Worm (Caenorhabditis elegans) whole organism, young adult: ENCODE data around the gene pro-1.

Experiments used
- B0035.1 ChIP-seq: sonication (generic microtip); optimal IDR thresholded peaks from 2 replicates; lab custom pipeline; 2016; ENCODE audit warnings: missing genetic modification characterization, mild to moderate bottlenecking, missing compliant biosample characterization, missing genotype, missing genetic modification reagents
- B0336.3 ChIP-seq: fragments of 200-800 bp; sonication (Bioruptor generic); IDR thresholded peaks from 2 replicates; pipeline ENCODE4 v1.3.6; 2022; ENCODE audit warnings: missing genetic modification characterization, missing compliant biosample characterization
- C06A6.2 ChIP-seq: fragments of 200-800 bp; sonication (Bioruptor generic); conservative IDR thresholded peaks from 2 replicates; pipeline ENCODE4 v1.3.6; 2022; ENCODE audit warnings: missing genetic modification characterization, missing compliant biosample characterization
- F10E7.11 ChIP-seq: sonication (generic microtip); optimal IDR thresholded peaks from 2 replicates; lab custom pipeline; 2017; ENCODE audit warnings: mild to moderate bottlenecking, missing genetic modification characterization, moderate library complexity, missing compliant biosample characterization
- F33H1.4 ChIP-seq: fragments of 200-800 bp; sonication (Bioruptor generic); IDR thresholded peaks from 2 replicates; pipeline ENCODE4 v1.3.6; 2022; ENCODE audit warnings: missing genetic modification reagents, missing genetic modification characterization, missing compliant biosample characterization
- F39B2.1 ChIP-seq: fragments of 200-800 bp; sonication (Bioruptor generic); IDR thresholded peaks from 2 replicates; pipeline ENCODE4 v1.3.6; 2022; ENCODE audit warnings: missing genetic modification reagents, missing genetic modification characterization, missing compliant biosample characterization
- F52B5.7 ChIP-seq: sonication (generic microtip); optimal IDR thresholded peaks from 2 replicates; lab custom pipeline; 2016; ENCODE audit warnings: mild to moderate bottlenecking, missing genetic modification characterization, missing compliant biosample characterization
- F57A8.1 ChIP-seq: fragments of 200-800 bp; sonication (Bioruptor generic); optimal IDR thresholded peaks from 2 replicates; lab custom pipeline; 2018; ENCODE audit warnings: mild to moderate bottlenecking, missing genetic modification characterization, moderate library complexity, missing compliant biosample characterization
- K11D2.4 ChIP-seq: fragments of 200-800 bp; sonication (Bioruptor generic); IDR thresholded peaks from 2 replicates; pipeline ENCODE4 v1.3.6; 2022; ENCODE audit warnings: missing genetic modification reagents, missing genetic modification characterization, missing compliant biosample characterization
- Y53G8AR.9 ChIP-seq: fragments of 200-800 bp; sonication (Bioruptor generic); conservative IDR thresholded peaks from 2 replicates; pipeline ENCODE4 v1.3.6; 2022; ENCODE audit warnings: missing genetic modification reagents, missing genetic modification characterization, missing compliant biosample characterization
- Y56A3A.18 ChIP-seq: fragments of 200-800 bp; sonication (Bioruptor generic); IDR thresholded peaks from 2 replicates; pipeline ENCODE4 v1.3.6; 2022; ENCODE audit warnings: missing genetic modification reagents, missing genetic modification characterization, missing compliant biosample characterization
- Y67H2A.10 ChIP-seq: fragments of 200-800 bp; sonication (Bioruptor generic); conservative IDR thresholded peaks from 2 replicates; pipeline ENCODE4 v1.3.6; 2022; ENCODE audit warnings: missing genetic modification reagents, missing genetic modification characterization, missing compliant biosample characterization
- ZK185.1 ChIP-seq: sonication (generic microtip); optimal IDR thresholded peaks from 2 replicates; lab custom pipeline; 2016; ENCODE audit warnings: mild to moderate bottlenecking, missing genetic modification characterization, missing compliant biosample characterization; ENCODE audit not compliant: poor library complexity, severe bottlenecking
- ama-1 ChIP-seq, 3 experiments: fragments of 150-350 bp in 1 of 3; sonication (generic microtip) in 2 of 3; optimal IDR thresholded peaks; 2 replicates each; lab custom pipeline; 2014 to 2018; ENCODE audit warnings: missing biosample characterization in 2 of 3, missing genetic modification characterization in 2 of 3, missing genetic modification reagents in 2 of 3
- atf-7 ChIP-seq: sonication (generic microtip); optimal IDR thresholded peaks from 2 replicates; lab custom pipeline; 2017; ENCODE audit warnings: mild to moderate bottlenecking, missing genetic modification characterization, missing compliant biosample characterization
- athp-1 ChIP-seq: sonication (generic microtip); optimal IDR thresholded peaks from 2 replicates; lab custom pipeline; 2017; ENCODE audit warnings: mild to moderate bottlenecking, missing genetic modification characterization, missing compliant biosample characterization
- cebp-1 ChIP-seq, 2 experiments: fragments of 200-800 bp in 1 of 2; sonication (Bioruptor generic) in 1 of 2; sonication (generic microtip) in 1 of 2; IDR thresholded peaks in 1 of 2; optimal IDR thresholded peaks in 1 of 2; 2 replicates each; pipeline versions ENCODE4 v1.3.6 to Lab custom; 2017 to 2022; ENCODE audit warnings: missing compliant biosample characterization in 2 of 2, missing genetic modification characterization in 2 of 2, mild to moderate bottlenecking in 1 of 2, missing genetic modification reagents in 1 of 2, moderate library complexity in 1 of 2
- cebp-2 ChIP-seq: fragments of 200-800 bp; sonication (Bioruptor generic); IDR thresholded peaks from 2 replicates; pipeline ENCODE4 v1.3.6; 2022; ENCODE audit warnings: missing genetic modification characterization, missing compliant biosample characterization
- ceh-27 ChIP-seq: fragments of 200-800 bp; sonication (Bioruptor generic); optimal IDR thresholded peaks from 2 replicates; lab custom pipeline; 2018; ENCODE audit warnings: mild to moderate bottlenecking, missing genetic modification characterization, moderate library complexity, missing compliant biosample characterization
- ceh-58 ChIP-seq: fragments of 200-800 bp; sonication (Bioruptor generic); IDR thresholded peaks from 2 replicates; pipeline ENCODE4 v1.3.6; 2022; ENCODE audit warnings: missing genetic modification characterization, missing compliant biosample characterization
- chd-7 ChIP-seq: sonication (generic microtip); optimal IDR thresholded peaks from 2 replicates; lab custom pipeline; 2016; ENCODE audit warnings: mild to moderate bottlenecking, missing genetic modification characterization, moderate library complexity, missing compliant biosample characterization
- ekl-4 ChIP-seq: fragments of 200-800 bp; sonication (Bioruptor generic); IDR thresholded peaks from 2 replicates; pipeline ENCODE4 v1.3.6; 2022; ENCODE audit warnings: missing genetic modification reagents, missing genetic modification characterization, missing compliant biosample characterization
- fkh-3 ChIP-seq: sonication (generic microtip); optimal IDR thresholded peaks from 2 replicates; lab custom pipeline; 2016; ENCODE audit warnings: mild to moderate bottlenecking, missing genetic modification characterization, missing compliant biosample characterization
- gei-17 ChIP-seq: fragments of 200-800 bp; sonication (Bioruptor generic); optimal IDR thresholded peaks from 2 replicates; lab custom pipeline; 2018; ENCODE audit warnings: mild to moderate bottlenecking, missing genetic modification characterization, missing compliant biosample characterization
- hmg-1.2 ChIP-seq: fragments of 200-800 bp; sonication (Bioruptor generic); IDR thresholded peaks from 2 replicates; pipeline ENCODE4 v1.3.6; 2022; ENCODE audit warnings: missing genetic modification reagents, missing genetic modification characterization, missing compliant biosample characterization
- hmg-20 ChIP-seq: fragments of 200-800 bp; sonication (Bioruptor generic); IDR thresholded peaks from 2 replicates; pipeline ENCODE4 v1.3.6; 2022; ENCODE audit warnings: missing genetic modification reagents, missing genetic modification characterization, missing compliant biosample characterization
- let-607 ChIP-seq, 2 experiments: fragments of 200-800 bp in 1 of 2; sonication (Bioruptor generic) in 1 of 2; sonication (generic microtip) in 1 of 2; optimal IDR thresholded peaks; 2 replicates each; lab custom pipeline; 2016 to 2018; ENCODE audit warnings: mild to moderate bottlenecking in 2 of 2, missing compliant biosample characterization in 2 of 2, missing genetic modification characterization in 2 of 2, moderate library complexity in 2 of 2, missing genotype in 1 of 2
- lin-26 ChIP-seq: fragments of 200-800 bp; sonication (Bioruptor generic); IDR thresholded peaks from 2 replicates; pipeline ENCODE4 v1.3.6; 2022; ENCODE audit warnings: missing genetic modification reagents, missing genetic modification characterization, missing compliant biosample characterization
- lsl-1 ChIP-seq: fragments of 200-800 bp; sonication (Bioruptor generic); optimal IDR thresholded peaks from 2 replicates; lab custom pipeline; 2018; ENCODE audit warnings: mild to moderate bottlenecking, missing genetic modification characterization, moderate library complexity, missing compliant biosample characterization
- mcd-1 ChIP-seq: fragments of 200-800 bp; sonication (Bioruptor generic); IDR thresholded peaks from 2 replicates; pipeline ENCODE4 v1.3.6; 2022; ENCODE audit warnings: missing genetic modification reagents, missing genetic modification characterization, missing compliant biosample characterization
- mes-4 ChIP-seq: sonication (generic microtip); optimal IDR thresholded peaks from 2 replicates; lab custom pipeline; 2016; ENCODE audit warnings: missing genotype, missing genetic modification characterization, missing compliant biosample characterization
- nfya-1 ChIP-seq: sonication (generic microtip); optimal IDR thresholded peaks from 2 replicates; lab custom pipeline; 2017; ENCODE audit warnings: antibody characterized with exemption, missing compliant biosample characterization, missing genetic modification characterization, borderline replicate concordance; ENCODE audit not compliant: insufficient read depth
- nfyb-1 ChIP-seq: fragments of 200-800 bp; sonication (Bioruptor generic); IDR thresholded peaks from 2 replicates; pipeline ENCODE4 v1.3.6; 2022; ENCODE audit warnings: missing genetic modification reagents, missing genetic modification characterization, missing compliant biosample characterization
- nhr-90 ChIP-seq: sonication (generic microtip); optimal IDR thresholded peaks from 2 replicates; lab custom pipeline; 2016; ENCODE audit warnings: missing genotype, mild to moderate bottlenecking, missing genetic modification characterization, missing compliant biosample characterization
- rcor-1 ChIP-seq: fragments of 200-800 bp; sonication (Bioruptor generic); IDR thresholded peaks from 2 replicates; pipeline ENCODE4 v1.3.6; 2022; ENCODE audit warnings: missing genetic modification reagents, missing genetic modification characterization, missing compliant biosample characterization
- repo-1 ChIP-seq: sonication (generic microtip); optimal IDR thresholded peaks from 2 replicates; lab custom pipeline; 2017; ENCODE audit warnings: mild to moderate bottlenecking, missing genetic modification characterization, missing compliant biosample characterization
- rpc-1 ChIP-seq, 2 experiments: fragments of 150-350 bp in 1 of 2; sonication (generic microtip) in 1 of 2; optimal IDR thresholded peaks; 2 replicates each; lab custom pipeline; 2014 to 2018; ENCODE audit warnings: missing biosample characterization in 1 of 2, missing genetic modification characterization in 1 of 2, missing genetic modification reagents in 1 of 2, missing genotype in 1 of 2
- tbx-9 ChIP-seq: sonication (generic microtip); optimal IDR thresholded peaks from 2 replicates; lab custom pipeline; 2016; ENCODE audit warnings: borderline replicate concordance, missing genetic modification characterization, inconsistent platforms, missing compliant biosample characterization
- unc-62 ChIP-seq: fragments of 150-350 bp; optimal IDR thresholded peaks from 2 replicates; lab custom pipeline; 2014; ENCODE audit warnings: missing biosample characterization, missing genetic modification reagents, missing genetic modification characterization
- zfh-2 ChIP-seq: fragments of 200-800 bp; sonication (Bioruptor generic); conservative IDR thresholded peaks from 2 replicates; pipeline ENCODE4 v1.3.6; 2022; ENCODE audit warnings: missing genetic modification reagents, missing genetic modification characterization, missing compliant biosample characterization
- ztf-26 ChIP-seq: sonication (generic microtip); optimal IDR thresholded peaks from 2 replicates; lab custom pipeline; 2017; ENCODE audit warnings: missing genetic modification characterization, missing compliant biosample characterization

pro-1 gene

ce11 chrII:10553377-10554045, 11.7 kb upstream of the pro-1 start:
- TF ChIP-seq cebp-1 (GFP tag; IDR thresholded peaks at IDR 0.05; lab: Robert Waterston, UW), result peak; percentile 92
- TF ChIP-seq cebp-1 (tag; optimal IDR thresholded peaks at IDR 0.05; lab: Kevin White, UChicago), result peak; percentile 97
- TF ChIP-seq fkh-3 (tag; lab: Kevin White, UChicago), result peak; percentile 3
- TF ChIP-seq mcd-1 (GFP tag; lab: Robert Waterston, UW), result peak; percentile 20; the same call in 1 of the 2 replicates
- TF ChIP-seq gei-17 (GFP tag; lab: Kevin White, UChicago), result no peak
- no peak for TF ChIP-seq Y67H2A.10 (GFP tag; lab: Robert Waterston, UW)
- no peak for TF ChIP-seq ceh-27 (GFP tag; lab: Kevin White, UChicago)
- no peak for TF ChIP-seq mes-4
- TF ChIP-seq unc-62, result no peak
- TF ChIP-seq nfyb-1 (GFP tag; lab: Robert Waterston, UW), result peak; percentile 53; the same call in 1 of the 2 replicates
- TF ChIP-seq atf-7 (tag; lab: Kevin White, UChicago), result peak; percentile 65
- TF ChIP-seq zfh-2 (GFP tag; lab: Robert Waterston, UW), result 0 out of 2 replicates have a peak, but pooled peaks have one; percentile 9
- peak; percentile 7; the same call in 1 of the 2 replicates for TF ChIP-seq Y56A3A.18 (GFP tag; lab: Robert Waterston, UW)
- peak; percentile 49 for TF ChIP-seq repo-1 (tag; lab: Kevin White, UChicago)
- TF ChIP-seq K11D2.4 (GFP tag; lab: Robert Waterston, UW), result 0 out of 2 replicates have a peak, but pooled peaks have one; percentile 8
- TF ChIP-seq chd-7 (tag; lab: Kevin White, UChicago), result peak; percentile 5
- TF ChIP-seq F39B2.1 (GFP tag; lab: Robert Waterston, UW), result 0 out of 2 replicates have a peak, but pooled peaks have one; percentile 40
- no peak for TF ChIP-seq lsl-1
- no peak for TF ChIP-seq nfya-1 (tag; lab: Kevin White, UChicago)
- TF ChIP-seq ekl-4, result peak; percentile 26; the same call in 1 of the 2 replicates
- TF ChIP-seq let-607 (tag; optimal IDR thresholded peaks at IDR 0.05; lab: Kevin White, UChicago), result peak in 1 of 2 experiments; percentile 31
- TF ChIP-seq ama-1 (optimal IDR thresholded peaks at IDR 0.05; lab: Kevin White, UChicago), result peak; percentile 46
- TF ChIP-seq ama-1 (GFP tag; optimal IDR thresholded peaks at IDR 0.05; lab: Kevin White, UChicago), result no peak
- no peak for TF ChIP-seq ceh-58
- TF ChIP-seq ztf-26, result peak; percentile 48
- peak; percentile 22; the same call in 1 of the 2 replicates for TF ChIP-seq B0336.3 (GFP tag; lab: Robert Waterston, UW)

DNA sequence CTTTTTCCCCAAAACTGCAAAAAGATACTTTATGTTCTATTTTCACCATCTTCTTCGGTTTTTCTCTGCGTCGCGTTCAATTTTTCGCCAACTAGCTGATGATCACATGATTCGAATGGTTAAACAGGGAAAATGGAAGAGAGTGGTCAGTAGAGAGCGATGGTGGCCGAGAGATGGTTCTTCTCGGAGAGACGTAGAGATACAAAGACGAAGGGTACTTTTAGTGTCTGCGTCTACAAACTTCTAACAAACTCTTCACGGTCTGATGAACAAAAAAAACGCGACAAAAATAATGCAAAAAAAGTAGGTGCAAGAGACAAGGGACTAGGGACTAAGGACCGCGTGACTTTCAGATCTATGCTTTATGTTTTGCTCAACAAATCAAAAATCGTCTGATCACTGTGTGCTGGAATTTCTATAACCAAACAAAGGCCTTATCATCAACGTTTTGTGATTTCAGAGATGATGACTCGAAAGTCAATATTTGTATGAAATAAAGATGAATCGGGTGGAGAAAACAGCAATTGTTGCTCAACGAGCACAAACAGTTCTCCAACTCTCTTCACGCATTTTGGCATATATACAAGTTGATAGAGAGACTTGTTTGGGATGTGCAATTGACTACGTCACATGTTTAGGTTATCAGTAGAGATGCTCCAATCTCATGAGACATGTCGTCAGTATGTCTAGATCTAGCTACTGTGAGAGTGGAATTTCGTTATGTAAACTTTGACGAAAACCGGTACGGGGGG, 10.4 kb upstream of the pro-1 start:
- no peak for TF ChIP-seq rpc-1 (optimal IDR thresholded peaks at IDR 0.05; lab: Kevin White, UChicago)
- TF ChIP-seq rpc-1 (tag; optimal IDR thresholded peaks at IDR 0.05; lab: Kevin White, UChicago), result no peak
- no peak for TF ChIP-seq ceh-58
- TF ChIP-seq athp-1, result peak; percentile 69
- peak; percentile 70 for TF ChIP-seq rcor-1 (GFP tag; lab: Robert Waterston, UW)
- TF ChIP-seq F57A8.1 (GFP tag; lab: Kevin White, UChicago), result no peak
- TF ChIP-seq ekl-4, result peak; percentile 71
- TF ChIP-seq Y56A3A.18 (GFP tag; lab: Robert Waterston, UW), result no peak
- TF ChIP-seq unc-62, result peak; percentile 51
- TF ChIP-seq cebp-2 (GFP tag; lab: Robert Waterston, UW), result no peak
- TF ChIP-seq C06A6.2 (GFP tag; lab: Robert Waterston, UW), result peak; percentile 76
- peak; percentile 82 for TF ChIP-seq ceh-27 (GFP tag; lab: Kevin White, UChicago)
- TF ChIP-seq B0035.1 (tag; lab: Kevin White, UChicago), result peak; percentile 22
- TF ChIP-seq ztf-26, result peak; percentile 76
- peak; percentile 88 for TF ChIP-seq nfyb-1 (GFP tag; lab: Robert Waterston, UW)
- TF ChIP-seq hmg-20 (GFP tag; lab: Robert Waterston, UW), result 0 out of 2 replicates have a peak, but pooled peaks have one; percentile 14
- TF ChIP-seq F52B5.7 (tag; lab: Kevin White, UChicago), result peak; percentile 52
- 0 out of 2 replicates have a peak, but pooled peaks have one; percentile 8 for TF ChIP-seq F33H1.4 (GFP tag; lab: Robert Waterston, UW)
- TF ChIP-seq ZK185.1, result peak; percentile 18
- peak; percentile 73 for TF ChIP-seq nhr-90
- TF ChIP-seq F10E7.11 (tag; lab: Kevin White, UChicago), result peak; percentile 66
- TF ChIP-seq tbx-9 (tag; lab: Kevin White, UChicago), result no peak
- peak; percentile 80; the same call in 1 of the 2 replicates for TF ChIP-seq B0336.3 (GFP tag; lab: Robert Waterston, UW)
- 0 out of 2 replicates have a peak, but pooled peaks have one; percentile 12 for TF ChIP-seq Y53G8AR.9 (GFP tag; lab: Robert Waterston, UW)
- TF ChIP-seq hmg-1.2 (GFP tag; lab: Robert Waterston, UW), result peak; percentile 87
- peak; percentile 60; the same call in 1 of the 2 replicates for TF ChIP-seq lin-26 (GFP tag; lab: Robert Waterston, UW)
